Fruit fly (Drosophila melanogaster) whole organism, embryonic: ENCODE results near the gene CG13390.

Source experiments
- C15 ChIP-seq: fragments of 200-800 bp; sonication (Bioruptor generic); IDR thresholded peaks from 3 replicates; pipeline ENCODE4 v1.3.6; 2022; ENCODE audit warnings: missing biosample characterization, missing genetic modification characterization
- CG10209 ChIP-seq: fragments of 200-800 bp; sonication (Bioruptor generic); optimal IDR thresholded peaks from 3 replicates; lab custom pipeline; 2017; ENCODE audit warnings: missing biosample characterization, mild to moderate bottlenecking, missing genetic modification characterization, missing genetic modification reagents
- CG1024 ChIP-seq: fragments of 200-800 bp; sonication (Bioruptor generic); IDR thresholded peaks from 2 replicates; pipeline ENCODE4 v1.3.6; 2022; ENCODE audit warnings: missing biosample characterization, missing genetic modification characterization
- CG10462 ChIP-seq: fragments of 200-800 bp; sonication (Bioruptor generic); optimal IDR thresholded peaks from 2 replicates; lab custom pipeline; 2016; ENCODE audit warnings: missing biosample characterization, missing genetic modification characterization
- CG15011 ChIP-seq: fragments of 200-800 bp; sonication (Bioruptor generic); optimal IDR thresholded peaks from 3 replicates; lab custom pipeline; 2018; ENCODE audit warnings: missing biosample characterization, mild to moderate bottlenecking, missing genetic modification characterization
- CG15269 ChIP-seq: fragments of 200-800 bp; sonication (Bioruptor generic); optimal IDR thresholded peaks from 2 replicates; lab custom pipeline; 2018; ENCODE audit warnings: missing biosample characterization, mild to moderate bottlenecking, missing genetic modification characterization, moderate library complexity
- CG15479 ChIP-seq: fragments of 200-800 bp; sonication (Bioruptor generic); optimal IDR thresholded peaks from 3 replicates; lab custom pipeline; 2019; ENCODE audit warnings: missing biosample characterization, mild to moderate bottlenecking, missing genetic modification characterization, moderate library complexity
- CG16779 ChIP-seq: fragments of 200-800 bp; sonication (Bioruptor generic); IDR thresholded peaks from 2 replicates; pipeline ENCODE4 v1.3.6; 2022; ENCODE audit warnings: missing biosample characterization, missing genetic modification characterization
- CG16863 ChIP-seq: fragments of 200-800 bp; sonication (Bioruptor generic); optimal IDR thresholded peaks from 3 replicates; lab custom pipeline; 2016; ENCODE audit warnings: missing biosample characterization, missing genetic modification characterization
- CG17802 ChIP-seq: fragments of 200-800 bp; sonication (Bioruptor generic); optimal IDR thresholded peaks from 2 replicates; lab custom pipeline; 2018; ENCODE audit warnings: missing biosample characterization, mild to moderate bottlenecking, missing genetic modification characterization, moderate library complexity
- CG17829 ChIP-seq: fragments of 200-800 bp; optimal IDR thresholded peaks from 2 replicates; lab custom pipeline; 2019; ENCODE audit warnings: missing biosample characterization, mild to moderate bottlenecking, missing genetic modification characterization, moderate library complexity
- CG17912 ChIP-seq: fragments of 200-800 bp; sonication (Bioruptor generic); optimal IDR thresholded peaks from 2 replicates; lab custom pipeline; 2018; ENCODE audit warnings: missing biosample characterization, mild to moderate bottlenecking, missing genetic modification characterization
- CG33213 ChIP-seq: fragments of 200-800 bp; sonication (Bioruptor generic); optimal IDR thresholded peaks from 3 replicates; lab custom pipeline; 2016; ENCODE audit warnings: missing biosample characterization, missing genetic modification characterization
- CG42726 ChIP-seq: fragments of 200-800 bp; sonication (Bioruptor generic); IDR thresholded peaks from 2 replicates; pipeline ENCODE4 v1.3.6; 2022; ENCODE audit warnings: missing biosample characterization, missing genetic modification characterization; ENCODE audit not compliant: partially characterized antibody
- CG4617 ChIP-seq: fragments of 200-800 bp; sonication (Bioruptor generic); optimal IDR thresholded peaks from 3 replicates; lab custom pipeline; 2016; ENCODE audit warnings: missing biosample characterization, missing genetic modification characterization, borderline replicate concordance
- CG4820 ChIP-seq: fragments of 200-800 bp; sonication (Bioruptor generic); optimal IDR thresholded peaks from 3 replicates; lab custom pipeline; 2016; ENCODE audit warnings: missing biosample characterization, missing genetic modification characterization
- CG5180 ChIP-seq: fragments of 200-800 bp; sonication (Bioruptor generic); optimal IDR thresholded peaks from 3 replicates; lab custom pipeline; 2017; ENCODE audit warnings: missing biosample characterization, missing genetic modification characterization, mild to moderate bottlenecking, moderate library complexity, missing genetic modification reagents
- CG6272 ChIP-seq: fragments of 200-800 bp; sonication (Bioruptor generic); IDR thresholded peaks from 2 replicates; pipeline ENCODE4 v1.3.6; 2022; ENCODE audit warnings: missing biosample characterization, missing genetic modification characterization
- CG6813 ChIP-seq: fragments of 200-800 bp; sonication (Bioruptor generic); optimal IDR thresholded peaks from 2 replicates; lab custom pipeline; 2017; ENCODE audit warnings: missing biosample characterization, missing genetic modification characterization, mild to moderate bottlenecking, moderate library complexity, missing genetic modification reagents
- CG7357 ChIP-seq: fragments of 200-800 bp; sonication (Bioruptor generic); IDR thresholded peaks from 3 replicates; pipeline ENCODE4 v1.3.6; 2022; ENCODE audit warnings: missing biosample characterization, missing genetic modification characterization
- CG7786 ChIP-seq: fragments of 200-800 bp; sonication (Bioruptor generic); optimal IDR thresholded peaks from 2 replicates; lab custom pipeline; 2016; ENCODE audit warnings: missing biosample characterization, missing genetic modification characterization
- Fer1 ChIP-seq: fragments of 200-800 bp; sonication (Bioruptor generic); optimal IDR thresholded peaks from 2 replicates; lab custom pipeline; 2017; ENCODE audit warnings: missing biosample characterization, mild to moderate bottlenecking, missing genetic modification characterization
- Gsc ChIP-seq: fragments of 200-800 bp; sonication (Bioruptor generic); IDR thresholded peaks from 2 replicates; pipeline ENCODE4 v1.3.6; 2022; ENCODE audit warnings: missing biosample characterization, missing genetic modification characterization
- Hr51 ChIP-seq, 2 experiments: fragments of 200-800 bp; sonication (Bioruptor generic); optimal IDR thresholded peaks; 2 replicates in 1 of 2; 3 replicates in 1 of 2; lab custom pipeline; 2016 to 2018; ENCODE audit warnings: missing biosample characterization in 2 of 2, missing genetic modification characterization in 2 of 2, mild to moderate bottlenecking in 1 of 2, moderate library complexity in 1 of 2
- Kr ChIP-seq: fragments of 200-800 bp; sonication (Bioruptor generic); optimal IDR thresholded peaks from 2 replicates; lab custom pipeline; 2017; ENCODE audit warnings: missing biosample characterization, mild to moderate bottlenecking, missing genetic modification characterization
- Sin3A ChIP-seq: fragments of >200 bp; optimal IDR thresholded peaks from 2 replicates; lab custom pipeline; 2018
- Sox102F ChIP-seq: fragments of 200-800 bp; sonication (Bioruptor generic); optimal IDR thresholded peaks from 2 replicates; lab custom pipeline; 2018; ENCODE audit warnings: missing biosample characterization, mild to moderate bottlenecking, missing genetic modification characterization, moderate library complexity
- Tbp ChIP-seq: fragments of >200 bp; optimal IDR thresholded peaks from 2 replicates; lab custom pipeline; 2018; ENCODE audit warnings: missing biosample characterization, missing genetic modification characterization
- Xbp1 ChIP-seq: fragments of 200-800 bp; sonication (Bioruptor generic); optimal IDR thresholded peaks from 3 replicates; lab custom pipeline; 2016; ENCODE audit warnings: missing biosample characterization, mild to moderate bottlenecking, missing genetic modification characterization
- ac ChIP-seq: fragments of 200-800 bp; sonication (Bioruptor generic); optimal IDR thresholded peaks from 3 replicates; lab custom pipeline; 2017; ENCODE audit warnings: missing biosample characterization, mild to moderate bottlenecking, missing genetic modification characterization
- amos ChIP-seq: fragments of 200-800 bp; sonication (Bioruptor generic); IDR thresholded peaks from 2 replicates; pipeline ENCODE4 v1.3.6; 2022; ENCODE audit warnings: missing biosample characterization, missing genetic modification characterization; ENCODE audit not compliant: partially characterized antibody
- bbx ChIP-seq: fragments of 200-800 bp; sonication (Bioruptor generic); IDR thresholded peaks from 2 replicates; pipeline ENCODE4 v1.3.6; 2022; ENCODE audit warnings: missing biosample characterization, missing genetic modification characterization; ENCODE audit not compliant: partially characterized antibody
- bigmax ChIP-seq: fragments of 200-800 bp; sonication (Bioruptor generic); optimal IDR thresholded peaks from 2 replicates; lab custom pipeline; 2018; ENCODE audit warnings: missing biosample characterization, mild to moderate bottlenecking, missing genetic modification characterization
- btn ChIP-seq: fragments of 200-800 bp; sonication (Bioruptor generic); optimal IDR thresholded peaks from 2 replicates; lab custom pipeline; 2016; ENCODE audit warnings: missing biosample characterization, missing genetic modification characterization
- ci ChIP-seq: fragments of 200-800 bp; sonication (Bioruptor generic); IDR thresholded peaks from 3 replicates; pipeline ENCODE4 v1.3.6; 2022; ENCODE audit warnings: missing biosample characterization, missing genetic modification characterization
- dimm ChIP-seq: fragments of 200-800 bp; sonication (Bioruptor generic); IDR thresholded peaks from 2 replicates; pipeline ENCODE4 v1.3.6; 2022; ENCODE audit warnings: missing biosample characterization, missing genetic modification characterization
- esg ChIP-seq: fragments of 200-800 bp; sonication (Bioruptor generic); conservative IDR thresholded peaks from 2 replicates; pipeline ENCODE4 v1.3.6; 2022; ENCODE audit warnings: missing biosample characterization, missing genetic modification characterization
- gfzf ChIP-seq: fragments of 200-800 bp; sonication (Bioruptor generic); optimal IDR thresholded peaks from 2 replicates; lab custom pipeline; 2016; ENCODE audit warnings: missing biosample characterization, mild to moderate bottlenecking, missing genetic modification characterization, moderate library complexity
- grn ChIP-seq: fragments of 200-800 bp; sonication (Bioruptor generic); optimal IDR thresholded peaks from 3 replicates; lab custom pipeline; 2017; ENCODE audit warnings: missing biosample characterization, missing genetic modification characterization
- gsb ChIP-seq: fragments of 200-800 bp; sonication (Bioruptor generic); IDR thresholded peaks from 2 replicates; pipeline ENCODE4 v1.3.6; 2022; ENCODE audit warnings: missing biosample characterization, missing genetic modification characterization
- hkb ChIP-seq, 2 experiments: fragments of 200-800 bp in 1 of 2; fragments of >200 bp in 1 of 2; sonication (Bioruptor generic) in 1 of 2; IDR thresholded peaks in 1 of 2; optimal IDR thresholded peaks in 1 of 2; 2 replicates each; pipeline versions ENCODE4 v1.3.6 to Lab custom; 2017 to 2022; ENCODE audit warnings: missing biosample characterization in 1 of 2, missing genetic modification characterization in 1 of 2
- knrl ChIP-seq: fragments of 200-800 bp; sonication (Bioruptor generic); IDR thresholded peaks from 3 replicates; pipeline ENCODE4 v1.3.6; 2022; ENCODE audit warnings: missing biosample characterization, missing genetic modification characterization; ENCODE audit not compliant: partially characterized antibody
- mirr ChIP-seq: fragments of 200-800 bp; sonication (Bioruptor generic); optimal IDR thresholded peaks from 3 replicates; lab custom pipeline; 2018; ENCODE audit warnings: missing biosample characterization, mild to moderate bottlenecking, missing genetic modification characterization
- mld ChIP-seq: fragments of 200-800 bp; sonication (Bioruptor generic); IDR thresholded peaks from 3 replicates; pipeline ENCODE4 v1.3.6; 2022; ENCODE audit warnings: missing biosample characterization, missing genetic modification characterization; ENCODE audit not compliant: partially characterized antibody
- pho ChIP-seq: fragments of 200-800 bp; sonication (Bioruptor generic); optimal IDR thresholded peaks from 2 replicates; lab custom pipeline; 2016; ENCODE audit warnings: missing biosample characterization, missing genetic modification characterization
- sc ChIP-seq, 3 experiments: fragments of >200 bp in 2 of 3; fragments of 200-800 bp in 1 of 3; sonication (Bioruptor generic) in 1 of 3; optimal IDR thresholded peaks; 2 replicates in 2 of 3; 3 replicates in 1 of 3; lab custom pipeline; 2017; ENCODE audit warnings: mild to moderate bottlenecking in 1 of 3, missing biosample characterization in 1 of 3, missing genetic modification characterization in 1 of 3, missing genetic modification reagents in 1 of 3
- seq ChIP-seq: fragments of 200-800 bp; sonication (Bioruptor generic); IDR thresholded peaks from 2 replicates; pipeline ENCODE4 v1.3.6; 2022; ENCODE audit warnings: missing biosample characterization, missing genetic modification characterization

Gene CG13390

dm6 chr2L:8414887-8415883 lies 38.6 kb upstream of the CG13390 start, which contains the start of the genes CG13398 and Akap200 (continued):
- TF ChIP-seq Kr (GFP tag; lab: Kevin White, UChicago) (peak; percentile 12), CG33213 (GFP tag; lab: Kevin White, UChicago) (no peak), mirr (GFP tag; lab: Kevin White, UChicago) (no peak), CG17802 (tag; lab: Kevin White, UChicago) (no peak), CG4617 (GFP tag; lab: Kevin White, UChicago) (peak; percentile 72), CG4820 (GFP tag; lab: Kevin White, UChicago) (no peak), CG16863 (no peak), bbx (GFP tag; lab: Robert Waterston, UW) (no peak; the same call in 1 of the 2 replicates), amos (GFP tag; lab: Robert Waterston, UW) (no peak), CG17829 (peak; percentile 37), esg (no peak), Xbp1 (peak; percentile 39), CG7786 (GFP tag; lab: Kevin White, UChicago) (peak; percentile 4), C15 (GFP tag; lab: Robert Waterston, UW) (no peak), CG6272 (GFP tag; lab: Robert Waterston, UW) (no peak), CG1024 (GFP tag; lab: Robert Waterston, UW) (no peak), grn (GFP tag; lab: Kevin White, UChicago) (peak; percentile 24), ci (GFP tag; lab: Robert Waterston, UW) (peak; percentile 49; the same call in 1 of the 3 replicates), Tbp (GFP tag; lab: Kevin White, UChicago) (peak; percentile 79), Sox102F (GFP tag; lab: Kevin White, UChicago) (no peak), gsb (no peak), Gsc (no peak), CG5180 (no peak), bigmax (no peak), CG6813 (GFP tag; lab: Kevin White, UChicago) (no peak), CG42726 (GFP tag; lab: Robert Waterston, UW) (no peak), CG16779 (GFP tag; lab: Robert Waterston, UW) (no peak), mld (GFP tag; lab: Robert Waterston, UW) (no peak), CG15479 (peak; percentile 20), Hr51 (GFP tag; optimal IDR thresholded peaks at IDR 0.05; lab: Kevin White, UChicago) (no peak), CG17912 (GFP tag; lab: Kevin White, UChicago) (peak; percentile 24), seq (no peak), CG15011 (no peak), btn (GFP tag; lab: Kevin White, UChicago) (no peak), CG10462 (GFP tag; lab: Kevin White, UChicago) (no peak), Fer1 (GFP tag; lab: Kevin White, UChicago) (no peak), dimm (GFP tag; lab: Robert Waterston, UW) (no peak), Sin3A (peak; percentile 46), pho (GFP tag; lab: Kevin White, UChicago) (peak; percentile 3), knrl (no peak), CG7357 (GFP tag; lab: Robert Waterston, UW) (no peak), gfzf (GFP tag; lab: Kevin White, UChicago) (peak; percentile 80), CG10209 (peak; percentile 38), ac (no peak), hkb (optimal IDR thresholded peaks at IDR 0.05; lab: Kevin White, UChicago) (no peak), hkb (GFP tag; IDR thresholded peaks at IDR 0.05; lab: Robert Waterston, UW) (no peak), CG15269 (no peak), sc (optimal IDR thresholded peaks at IDR 0.05; lab: Kevin White, UChicago) (no peak), sc (GFP tag; optimal IDR thresholded peaks at IDR 0.05; lab: Kevin White, UChicago) (no peak)
